Worm (Caenorhabditis elegans) whole organism, L2 larva: ENCODE measurements around the gene chtl-1.

Experiments used
- R02D3.7 ChIP-seq: fragments of 150-350 bp; optimal IDR thresholded peaks from 2 replicates; lab custom pipeline; 2014; ENCODE audit warnings: missing biosample characterization, missing genetic modification characterization
- aly-2 ChIP-seq: fragments of 150-350 bp; optimal IDR thresholded peaks from 2 replicates; lab custom pipeline; 2014; ENCODE audit warnings: missing biosample characterization, missing genetic modification characterization
- blmp-1 ChIP-seq: sonication (generic microtip); optimal IDR thresholded peaks from 2 replicates; lab custom pipeline; 2017; ENCODE audit warnings: missing genetic modification characterization, mild to moderate bottlenecking, missing compliant biosample characterization, antibody characterized with exemption, moderate library complexity; ENCODE audit not compliant: insufficient read depth
- ceh-16 ChIP-seq: fragments of 150-350 bp; optimal IDR thresholded peaks from 2 replicates; lab custom pipeline; 2014; ENCODE audit warnings: missing biosample characterization, missing genetic modification characterization
- ceh-82 ChIP-seq: fragments of 150-350 bp; optimal IDR thresholded peaks from 2 replicates; lab custom pipeline; 2014; ENCODE audit warnings: missing biosample characterization, missing genetic modification characterization
- egl-27 ChIP-seq: sonication (generic microtip); optimal IDR thresholded peaks from 3 replicates; lab custom pipeline; 2017; ENCODE audit warnings: missing biosample characterization, missing genetic modification reagents, missing genetic modification characterization
- lin-39 ChIP-seq: fragments of 150-350 bp; optimal IDR thresholded peaks from 2 replicates; lab custom pipeline; 2014; ENCODE audit warnings: missing biosample characterization, missing genetic modification reagents, missing genetic modification characterization
- lsy-2 ChIP-seq, 2 experiments: fragments of 150-350 bp in 1 of 2; sonication (generic microtip) in 1 of 2; optimal IDR thresholded peaks; 2 replicates each; lab custom pipeline; 2014 to 2017; ENCODE audit warnings: missing biosample characterization in 2 of 2, missing genetic modification characterization in 2 of 2
- mab-5 ChIP-seq: fragments of 150-350 bp; optimal IDR thresholded peaks from 2 replicates; lab custom pipeline; 2014; ENCODE audit warnings: missing biosample characterization, missing genetic modification characterization
- nhr-10 ChIP-seq: sonication (generic microtip); optimal IDR thresholded peaks from 2 replicates; lab custom pipeline; 2017; ENCODE audit warnings: missing biosample characterization, missing genetic modification characterization
- nhr-11 ChIP-seq: fragments of 150-350 bp; optimal IDR thresholded peaks from 2 replicates; lab custom pipeline; 2014; ENCODE audit warnings: missing biosample characterization, missing genetic modification characterization
- nhr-21 ChIP-seq: fragments of 150-350 bp; optimal IDR thresholded peaks from 2 replicates; lab custom pipeline; 2014; ENCODE audit warnings: missing biosample characterization, missing genetic modification characterization
- nhr-237 ChIP-seq: fragments of 150-350 bp; optimal IDR thresholded peaks from 2 replicates; lab custom pipeline; 2014; ENCODE audit warnings: missing biosample characterization, missing genetic modification characterization
- nhr-77 ChIP-seq: fragments of 150-350 bp; optimal IDR thresholded peaks from 2 replicates; lab custom pipeline; 2014; ENCODE audit warnings: missing biosample characterization, missing genetic modification characterization

- TF ChIP-seq nhr-10 (tag; lab: Kevin White, UChicago) (no peak), nhr-21 (tag; lab: Kevin White, UChicago) (no peak), nhr-11 (tag; lab: Kevin White, UChicago) (no peak), mab-5 (tag; lab: Kevin White, UChicago) (no peak), aly-2 (tag; lab: Kevin White, UChicago) (no peak), R02D3.7 (tag; lab: Kevin White, UChicago) (no peak), lsy-2 (tag; optimal IDR thresholded peaks at IDR 0.05; lab: Kevin White, UChicago) (no peak), ceh-16 (tag; lab: Kevin White, UChicago) (no peak), lin-39 (tag; lab: Kevin White, UChicago) (no peak), ceh-82 (tag; lab: Kevin White, UChicago) (no peak), nhr-77 (tag; lab: Kevin White, UChicago) (no peak), blmp-1 (tag; lab: Kevin White, UChicago) (no peak), egl-27 (no peak), nhr-237 (no peak)
These were observed 28.8 kb downstream of the chtl-1 start, which contains the start of gene C26B9.6 for ce11 chrX:5335368-5335767.
